Worm (Caenorhabditis elegans) whole organism, L3 larva: Measurements from ENCODE around the gene lrpr-1.

ENCODE experiments used
- ceh-28 ChIP-seq: fragments of 150-350 bp; optimal IDR thresholded peaks from 2 replicates; lab custom pipeline; 2014; ENCODE audit warnings: missing biosample characterization, missing genetic modification reagents, missing genetic modification characterization
- elt-1 ChIP-seq: fragments of 150-350 bp; optimal IDR thresholded peaks from 2 replicates; lab custom pipeline; 2014; ENCODE audit warnings: missing biosample characterization, missing genetic modification characterization
- fos-1 ChIP-seq: fragments of 150-350 bp; optimal IDR thresholded peaks from 2 replicates; lab custom pipeline; 2014; ENCODE audit warnings: missing biosample characterization, missing genetic modification characterization
- nhr-11 ChIP-seq: fragments of 150-350 bp; optimal IDR thresholded peaks from 2 replicates; lab custom pipeline; 2014; ENCODE audit warnings: missing biosample characterization, missing genetic modification characterization
- pha-4 ChIP-seq: fragments of 150-350 bp; optimal IDR thresholded peaks from 2 replicates; lab custom pipeline; 2014; ENCODE audit warnings: missing biosample characterization, missing genetic modification reagents, missing genetic modification characterization
- pqm-1 ChIP-seq: fragments of 150-350 bp; optimal IDR thresholded peaks from 2 replicates; lab custom pipeline; 2017; ENCODE audit warnings: missing biosample characterization, missing genetic modification characterization, inconsistent platforms
- sea-2 ChIP-seq: fragments of 150-350 bp; sonication (generic microtip); optimal IDR thresholded peaks from 4 replicates; lab custom pipeline; 2014; ENCODE audit warnings: missing biosample characterization, missing genetic modification reagents, missing genetic modification characterization
- snpc-4 ChIP-seq: fragments of 150-350 bp; optimal IDR thresholded peaks from 2 replicates; lab custom pipeline; 2014; ENCODE audit warnings: missing biosample characterization, missing genetic modification characterization
- unc-39 ChIP-seq: sonication (generic microtip); optimal IDR thresholded peaks from 4 replicates; lab custom pipeline; 2017; ENCODE audit warnings: missing biosample characterization, missing genetic modification characterization
- ztf-11 ChIP-seq: fragments of 150-350 bp; optimal IDR thresholded peaks from 2 replicates; lab custom pipeline; 2014; ENCODE audit warnings: missing biosample characterization, missing genetic modification characterization

ce11 chrV:5907090-5907489 is 10.6 kb downstream of the lrpr-1 start, which contains the start of gene C04E6.4:
- TF ChIP-seq pha-4 (no peak), snpc-4 (no peak), nhr-11 (tag; lab: Kevin White, UChicago) (no peak), fos-1 (tag; lab: Kevin White, UChicago) (no peak), ceh-28 (tag; lab: Kevin White, UChicago) (no peak), sea-2 (GFP tag; lab: Kevin White, UChicago) (no peak), elt-1 (tag; lab: Kevin White, UChicago) (no peak), unc-39 (tag; lab: Kevin White, UChicago) (no peak), ztf-11 (tag; lab: Kevin White, UChicago) (no peak), pqm-1 (tag; lab: Kevin White, UChicago) (no peak)
